Fruit fly (Drosophila melanogaster): ENCODE measurements around the gene Uba5.

The Uba5 gene

DNA sequence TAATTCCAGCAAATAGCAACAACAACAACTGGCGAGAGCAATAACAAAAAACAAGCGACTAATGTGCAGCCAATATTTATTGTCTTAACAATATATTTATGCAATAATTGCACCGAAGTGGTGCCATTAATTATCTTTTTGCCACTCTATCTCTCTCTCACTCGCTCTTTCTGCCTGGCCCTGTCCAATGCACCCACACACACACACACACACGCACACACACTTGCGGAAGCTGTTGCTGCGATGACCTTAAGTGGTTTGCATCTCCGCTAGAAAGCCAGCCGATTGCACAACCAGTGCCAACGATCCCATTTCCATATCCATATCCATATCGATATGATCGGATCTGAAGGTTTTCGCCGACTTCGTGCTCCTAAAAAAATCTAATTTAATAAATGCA, 36.9 kb downstream of the Uba5 start:
- TF ChIP-seq Dfd (GFP tag; optimal IDR thresholded peaks at IDR 0.05) = peak; percentile 58
- TF ChIP-seq Mio (GFP tag; optimal IDR thresholded peaks at IDR 0.05) = no peak

DNA sequence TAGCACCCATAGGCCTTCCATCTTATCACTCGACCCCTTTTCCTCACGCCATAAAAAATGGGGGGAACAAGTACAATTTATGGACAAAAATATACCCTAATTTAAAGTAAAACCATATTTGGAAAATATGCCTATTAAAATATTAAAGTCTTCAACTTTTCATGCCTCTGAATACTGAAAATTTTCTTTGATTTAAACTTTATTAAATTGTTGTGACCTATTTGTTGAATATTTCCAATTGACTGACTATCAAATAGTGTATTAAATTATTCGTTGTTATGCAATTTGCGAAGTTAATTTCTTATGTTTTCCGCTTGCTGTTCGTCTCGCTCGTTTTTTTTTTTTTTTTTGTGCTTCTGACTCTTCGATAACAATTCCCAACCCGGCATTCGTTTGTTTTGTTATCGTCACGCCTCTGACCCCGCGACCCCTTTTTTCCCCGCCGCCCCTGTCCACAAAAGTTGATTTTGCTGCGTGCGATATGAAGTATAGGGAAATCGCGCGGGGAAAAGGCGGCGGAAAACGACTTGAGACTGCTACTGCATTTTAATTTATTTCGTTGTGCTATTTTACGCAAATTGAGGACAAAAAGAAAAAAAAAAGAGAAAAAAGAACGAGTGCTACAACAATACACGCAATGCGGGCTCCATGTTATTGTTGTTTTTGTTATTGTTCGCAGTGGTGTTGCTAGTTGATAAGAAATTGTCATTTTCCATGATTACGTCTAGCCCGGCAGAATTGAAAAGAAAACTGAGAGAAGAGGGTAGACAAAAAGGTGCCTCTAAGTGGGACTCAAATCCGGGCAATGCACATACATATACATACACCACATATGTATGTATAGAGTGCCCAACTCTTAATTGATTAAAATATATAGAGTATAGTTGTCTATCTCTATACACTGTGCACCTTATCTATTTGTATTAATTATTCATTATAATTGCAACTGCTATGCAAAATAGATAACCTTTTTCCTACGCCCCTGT, 38.5 kb downstream of the Uba5 start:
- TF ChIP-seq Hr83 (GFP tag; optimal IDR thresholded peaks at IDR 0.05; ENCODE audit: poor library complexity, severe bottlenecking) (no peak), psq (GFP tag; optimal IDR thresholded peaks at IDR 0.05) (peak; percentile 26), Jra (GFP tag; optimal IDR thresholded peaks at IDR 0.05) (no peak), h (GFP tag; optimal IDR thresholded peaks at IDR 0.05) (peak; percentile 30), rgr (GFP tag; optimal IDR thresholded peaks at IDR 0.05) (peak; percentile 13), sv (GFP tag; optimal IDR thresholded peaks at IDR 0.05) (no peak), dl (GFP tag; optimal IDR thresholded peaks at IDR 0.05; ENCODE audit: insufficient read depth in 1 of 2, partially characterized antibody in 2 of 2) (no peak), CG9705 (GFP tag; optimal IDR thresholded peaks at IDR 0.05) (no peak), foxo (GFP tag; optimal IDR thresholded peaks at IDR 0.05) (peak in 1 of 2 experiments; percentile 28), OdsH (GFP tag; optimal IDR thresholded peaks at IDR 0.05) (peak; percentile 3), Mio (GFP tag; optimal IDR thresholded peaks at IDR 0.05) (no peak), Vsx2 (GFP tag; optimal IDR thresholded peaks at IDR 0.05; ENCODE audit: partially characterized antibody) (no peak), Abd-B (GFP tag; optimal IDR thresholded peaks at IDR 0.05) (no peak), brk (GFP tag; optimal IDR thresholded peaks at IDR 0.05) (no peak), woc (GFP tag; optimal IDR thresholded peaks at IDR 0.05) (peak; percentile 6), fru (GFP tag; optimal IDR thresholded peaks at IDR 0.05) (peak; percentile 46), Rel (GFP tag; optimal IDR thresholded peaks at IDR 0.05) (no peak), Rel (tag; optimal IDR thresholded peaks at IDR 0.05) (peak; percentile 13), HLH106 (tag; optimal IDR thresholded peaks at IDR 0.05) (peak; percentile 40), Sp1 (GFP tag; optimal IDR thresholded peaks at IDR 0.05) (peak; percentile 29), br (GFP tag; optimal IDR thresholded peaks at IDR 0.05) (peak; percentile 0), CrebA (GFP tag; optimal IDR thresholded peaks at IDR 0.05; ENCODE audit: borderline replicate concordance) (no peak)

DNA sequence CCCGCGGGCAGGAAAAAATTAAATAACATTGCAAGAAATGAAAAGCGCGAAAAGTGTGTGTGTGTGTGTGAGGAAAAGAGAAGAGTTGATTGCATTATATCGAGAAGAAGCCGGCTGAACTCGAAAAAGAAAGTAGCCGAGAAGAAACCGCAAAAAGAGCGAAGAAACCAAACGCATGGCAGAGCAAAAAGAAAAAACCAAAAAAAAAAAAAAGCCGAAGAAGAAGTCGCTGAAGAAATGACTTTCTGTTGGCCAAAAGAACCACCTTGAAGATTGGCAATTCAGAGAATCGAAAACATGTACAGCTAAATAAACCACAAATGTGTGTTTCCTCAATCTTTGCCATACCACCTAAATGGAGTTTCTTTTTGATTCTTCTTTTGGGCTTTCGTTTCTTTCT, 40.6 kb downstream of the Uba5 start:
- no peak for TF ChIP-seq dl (GFP tag; optimal IDR thresholded peaks at IDR 0.05; ENCODE audit: insufficient read depth in 1 of 2, partially characterized antibody in 2 of 2)
- no peak for TF ChIP-seq Hnf4 (GFP tag; optimal IDR thresholded peaks at IDR 0.05)
- no peak for TF ChIP-seq Myc (optimal IDR thresholded peaks at IDR 0.05)
- peak; percentile 68 for TF ChIP-seq psq (GFP tag; optimal IDR thresholded peaks at IDR 0.05)
- TF ChIP-seq brk (GFP tag; optimal IDR thresholded peaks at IDR 0.05) = no peak

DNA sequence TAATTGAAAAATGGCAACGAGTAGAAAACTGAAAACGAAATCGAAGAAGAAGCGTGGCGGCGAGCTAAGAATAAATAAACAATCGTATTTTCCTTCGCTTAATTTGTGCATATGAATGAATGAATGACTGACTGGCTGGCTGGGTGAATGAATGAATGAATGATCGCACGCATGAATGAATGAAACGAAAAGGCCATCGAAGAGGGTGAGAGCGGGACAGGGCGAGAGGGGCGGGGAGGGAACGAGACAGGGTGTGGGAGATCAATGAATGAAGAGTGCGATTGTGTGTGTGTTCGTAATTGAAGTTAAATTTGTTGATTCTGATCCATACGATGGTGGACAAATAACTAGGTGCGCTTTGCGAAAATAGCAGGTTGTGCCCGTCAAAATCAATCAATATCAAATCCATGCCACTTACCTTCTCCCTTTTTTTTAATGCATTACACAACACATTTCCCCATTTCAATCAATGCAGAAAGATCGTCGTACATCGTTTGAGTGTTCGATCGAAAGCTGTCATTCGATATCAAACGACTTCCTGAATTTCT, 43.8 kb downstream of the Uba5 start:
- TF ChIP-seq CG9705 (GFP tag; optimal IDR thresholded peaks at IDR 0.05) (no peak), brk (GFP tag; optimal IDR thresholded peaks at IDR 0.05) (no peak), Sp1 (GFP tag; optimal IDR thresholded peaks at IDR 0.05) (no peak), lola (GFP tag; optimal IDR thresholded peaks at IDR 0.05) (no peak), Hr78 (GFP tag; optimal IDR thresholded peaks at IDR 0.05) (no peak), tai (GFP tag; optimal IDR thresholded peaks at IDR 0.05) (no peak), Vsx2 (GFP tag; optimal IDR thresholded peaks at IDR 0.05; ENCODE audit: partially characterized antibody) (peak; percentile 35)

DNA sequence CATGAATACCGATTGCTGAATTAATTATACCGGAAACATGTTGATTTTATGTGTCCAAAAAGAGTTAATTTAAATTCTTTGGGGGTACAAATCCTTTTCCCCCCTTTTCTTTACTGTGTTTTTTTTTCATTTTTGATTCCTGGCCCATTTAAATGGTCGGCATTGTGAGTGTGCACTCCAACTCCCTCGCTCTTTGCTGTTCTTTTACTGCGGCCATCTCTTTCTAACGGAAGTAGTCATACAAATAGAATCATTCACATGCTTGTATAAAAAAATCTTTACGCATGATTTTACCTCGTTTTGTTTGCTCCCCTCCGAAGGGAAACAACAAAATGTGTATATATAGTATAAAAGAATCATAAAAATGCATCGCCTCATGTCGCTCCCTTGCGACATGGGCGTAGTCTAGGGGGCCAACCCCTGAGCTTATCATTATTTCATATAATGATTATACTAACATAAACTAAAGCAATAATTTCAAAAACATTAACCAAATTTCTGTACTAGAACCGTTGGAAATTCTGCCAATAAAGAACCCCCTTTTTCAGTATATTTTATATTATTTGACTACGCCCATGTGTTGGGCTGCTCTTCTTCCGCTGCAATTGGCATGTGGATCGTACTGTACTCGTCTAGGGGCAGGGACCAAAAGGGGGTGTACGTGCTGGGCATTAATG, 44.8 kb downstream of the Uba5 start:
- peak; percentile 49 for TF ChIP-seq HLH106 (tag; optimal IDR thresholded peaks at IDR 0.05)
- TF ChIP-seq rgr (GFP tag; optimal IDR thresholded peaks at IDR 0.05) = peak; percentile 27
- no peak for TF ChIP-seq br (GFP tag; optimal IDR thresholded peaks at IDR 0.05)
- TF ChIP-seq woc (GFP tag; optimal IDR thresholded peaks at IDR 0.05) = no peak
- TF ChIP-seq CG9705 (GFP tag; optimal IDR thresholded peaks at IDR 0.05) = peak; percentile 0
- TF ChIP-seq h (GFP tag; optimal IDR thresholded peaks at IDR 0.05) = peak; percentile 53
- peak; percentile 40 for TF ChIP-seq fru (GFP tag; optimal IDR thresholded peaks at IDR 0.05)
- peak; percentile 34 for TF ChIP-seq Sp1 (GFP tag; optimal IDR thresholded peaks at IDR 0.05)
- peak; percentile 57 for TF ChIP-seq sv (GFP tag; optimal IDR thresholded peaks at IDR 0.05)
- TF ChIP-seq psq (GFP tag; optimal IDR thresholded peaks at IDR 0.05) = peak; percentile 8
- peak; percentile 4 for TF ChIP-seq ey (GFP tag; optimal IDR thresholded peaks at IDR 0.05)
- no peak for TF ChIP-seq jim (GFP tag; optimal IDR thresholded peaks at IDR 0.05)
- no peak for TF ChIP-seq CG32264 (GFP tag; optimal IDR thresholded peaks at IDR 0.05)
- TF ChIP-seq usp (GFP tag; optimal IDR thresholded peaks at IDR 0.05) = no peak
- peak; percentile 3 for TF ChIP-seq OdsH (GFP tag; optimal IDR thresholded peaks at IDR 0.05)
- TF ChIP-seq foxo (GFP tag; optimal IDR thresholded peaks at IDR 0.05) = peak in 1 of 2 experiments; percentile 47
